Worm (Caenorhabditis elegans) whole organism, late embryonic: ENCODE results near the gene abu-7.

Source experiments
- T23F11.4 ChIP-seq: fragments of 200-800 bp; sonication (Bioruptor generic); optimal IDR thresholded peaks from 2 replicates; lab custom pipeline; 2018; ENCODE audit warnings: mild to moderate bottlenecking, missing genetic modification characterization, missing compliant biosample characterization
- ama-1 ChIP-seq: fragments of 150-350 bp; optimal IDR thresholded peaks from 2 replicates; lab custom pipeline; 2014
- ceh-31 ChIP-seq: sonication (generic microtip); optimal IDR thresholded peaks from 2 replicates; lab custom pipeline; 2016; ENCODE audit warnings: missing genetic modification characterization, missing compliant biosample characterization
- ceh-48 ChIP-seq: sonication (generic microtip); optimal IDR thresholded peaks from 2 replicates; lab custom pipeline; 2016; ENCODE audit warnings: missing genetic modification characterization, inconsistent platforms, missing compliant biosample characterization
- elt-2 ChIP-seq: sonication (generic microtip); optimal IDR thresholded peaks from 2 replicates; lab custom pipeline; 2016; ENCODE audit warnings: missing genetic modification reagents, missing genetic modification characterization, missing compliant biosample characterization
- lin-11 ChIP-seq: fragments of 200-800 bp; sonication (Bioruptor generic); optimal IDR thresholded peaks from 2 replicates; lab custom pipeline; 2018; ENCODE audit warnings: mild to moderate bottlenecking, missing genetic modification characterization, missing compliant biosample characterization
- mec-3 ChIP-seq: sonication (generic microtip); optimal IDR thresholded peaks from 2 replicates; lab custom pipeline; 2016; ENCODE audit warnings: borderline replicate concordance, missing genetic modification characterization, missing compliant biosample characterization
- nfya-1 ChIP-seq: sonication (generic microtip); optimal IDR thresholded peaks from 2 replicates; lab custom pipeline; 2017; ENCODE audit warnings: missing genetic modification characterization, mild to moderate bottlenecking, missing compliant biosample characterization, antibody characterized with exemption, moderate library complexity
- nhr-11 ChIP-seq: fragments of 150-350 bp; optimal IDR thresholded peaks from 2 replicates; lab custom pipeline; 2014; ENCODE audit warnings: missing biosample characterization, missing genetic modification characterization
- pat-9 ChIP-seq: fragments of 200-800 bp; sonication (Bioruptor generic); optimal IDR thresholded peaks from 2 replicates; lab custom pipeline; 2018; ENCODE audit warnings: mild to moderate bottlenecking, missing genetic modification characterization, moderate library complexity, missing compliant biosample characterization

DNA sequence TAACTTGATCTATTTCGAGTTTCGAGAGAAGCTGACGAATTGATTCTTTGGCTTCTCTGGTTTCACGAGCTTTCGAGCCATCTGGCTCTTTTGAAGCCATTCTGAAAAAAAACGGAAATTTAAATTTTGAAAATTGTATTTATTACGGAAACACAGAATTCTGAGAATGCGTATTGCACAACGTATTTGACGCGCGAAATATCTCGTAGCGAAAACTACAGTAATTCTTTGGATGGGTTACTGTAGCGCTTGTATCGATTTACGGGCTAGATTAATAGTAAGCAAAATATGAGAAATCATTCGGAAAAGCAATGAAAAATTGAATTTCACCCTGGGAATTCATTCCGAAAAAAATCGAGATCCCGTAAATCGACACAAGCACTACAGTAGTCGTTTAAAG is 50.9 kb downstream of the abu-7 start, which contains the start of gene C04F5.8:
- TF ChIP-seq ceh-31: no peak
- TF ChIP-seq ceh-48 (tag; lab: Kevin White, UChicago): no peak
- TF ChIP-seq nhr-11 (tag; lab: Kevin White, UChicago): no peak
- TF ChIP-seq elt-2: no peak
- no peak for TF ChIP-seq lin-11
- TF ChIP-seq pat-9 (tag; lab: Kevin White, UChicago): no peak
- TF ChIP-seq T23F11.4 (GFP tag; lab: Kevin White, UChicago): no peak
- no peak for TF ChIP-seq nfya-1 (tag; lab: Kevin White, UChicago)
- TF ChIP-seq mec-3 (tag; lab: Kevin White, UChicago): no peak
- TF ChIP-seq ama-1 (lab: Kevin White, UChicago): no peak
